Fruit fly (Drosophila melanogaster) whole organism, embryonic: ENCODE measurements around the gene CG6236.

Experiments used
- Atf-2 ChIP-seq: fragments of 200-800 bp; sonication (Bioruptor generic); optimal IDR thresholded peaks from 2 replicates; lab custom pipeline; 2016; ENCODE audit warnings: missing biosample characterization, missing genetic modification characterization
- Blimp-1 ChIP-seq: fragments of 200-800 bp; sonication (Bioruptor generic); optimal IDR thresholded peaks from 3 replicates; lab custom pipeline; 2018; ENCODE audit warnings: missing biosample characterization, missing genetic modification characterization, mild to moderate bottlenecking, moderate library complexity, missing genetic modification reagents
- BtbVII ChIP-seq: fragments of 200-800 bp; sonication (Bioruptor generic); optimal IDR thresholded peaks from 3 replicates; lab custom pipeline; 2017; ENCODE audit warnings: missing biosample characterization, mild to moderate bottlenecking, missing genetic modification characterization
- CG11398 ChIP-seq: fragments of 200-800 bp; sonication (Bioruptor generic); optimal IDR thresholded peaks from 2 replicates; lab custom pipeline; 2016; ENCODE audit warnings: missing biosample characterization, missing genetic modification characterization
- CG11723 ChIP-seq: fragments of 200-800 bp; sonication (Bioruptor generic); optimal IDR thresholded peaks from 2 replicates; lab custom pipeline; 2017; ENCODE audit warnings: missing biosample characterization, mild to moderate bottlenecking, missing genetic modification characterization
- CG12155 ChIP-seq: fragments of 200-800 bp; sonication (Bioruptor generic); optimal IDR thresholded peaks from 3 replicates; lab custom pipeline; 2016; ENCODE audit warnings: missing biosample characterization, missing genetic modification characterization
- CG15696 ChIP-seq: fragments of 200-800 bp; sonication (Bioruptor generic); optimal IDR thresholded peaks from 2 replicates; lab custom pipeline; 2019; ENCODE audit warnings: missing biosample characterization, mild to moderate bottlenecking, missing genetic modification characterization, moderate library complexity
- CG16863 ChIP-seq: fragments of 200-800 bp; sonication (Bioruptor generic); optimal IDR thresholded peaks from 3 replicates; lab custom pipeline; 2016; ENCODE audit warnings: missing biosample characterization, missing genetic modification characterization
- CG30431 ChIP-seq: fragments of 200-800 bp; sonication (Bioruptor generic); optimal IDR thresholded peaks from 2 replicates; lab custom pipeline; 2017; ENCODE audit warnings: missing biosample characterization, missing genetic modification characterization
- CG34422 ChIP-seq: fragments of 200-800 bp; sonication (Bioruptor generic); IDR thresholded peaks from 3 replicates; pipeline ENCODE4 v1.3.6; 2022; ENCODE audit warnings: missing biosample characterization, missing genetic modification characterization
- CG5953 ChIP-seq: fragments of 200-800 bp; sonication (Bioruptor generic); IDR thresholded peaks from 2 replicates; pipeline ENCODE4 v1.3.6; 2022; ENCODE audit warnings: missing biosample characterization, missing genetic modification characterization
- CG7928 ChIP-seq: fragments of 200-800 bp; sonication (Bioruptor generic); optimal IDR thresholded peaks from 2 replicates; lab custom pipeline; 2017; ENCODE audit warnings: missing biosample characterization, mild to moderate bottlenecking, missing genetic modification characterization
- CG8281 ChIP-seq: fragments of 200-800 bp; sonication (Bioruptor generic); optimal IDR thresholded peaks from 2 replicates; lab custom pipeline; 2018; ENCODE audit warnings: missing biosample characterization, mild to moderate bottlenecking, missing genetic modification characterization, moderate library complexity
- Chrac-16 ChIP-seq: fragments of 200-800 bp; sonication (Bioruptor generic); optimal IDR thresholded peaks from 3 replicates; lab custom pipeline; 2016; ENCODE audit warnings: missing biosample characterization, missing genetic modification characterization
- CoRest ChIP-seq: fragments of 200-800 bp; sonication (Bioruptor generic); optimal IDR thresholded peaks from 3 replicates; lab custom pipeline; 2018; ENCODE audit warnings: missing biosample characterization, mild to moderate bottlenecking, missing genetic modification characterization, moderate library complexity
- Eip74EF ChIP-seq, 2 experiments: fragments of 200-800 bp in 1 of 2; fragments of >200 bp in 1 of 2; sonication (Bioruptor generic) in 1 of 2; optimal IDR thresholded peaks; 2 replicates each; lab custom pipeline; 2017 to 2019; ENCODE audit warnings: missing biosample characterization in 2 of 2, missing genetic modification characterization in 2 of 2, mild to moderate bottlenecking in 1 of 2, moderate library complexity in 1 of 2
- Fer3 ChIP-seq: fragments of 200-800 bp; sonication (Bioruptor generic); optimal IDR thresholded peaks from 2 replicates; lab custom pipeline; 2018; ENCODE audit warnings: missing biosample characterization, mild to moderate bottlenecking, missing genetic modification characterization, moderate library complexity
- HmgZ ChIP-seq: fragments of 200-800 bp; sonication (Bioruptor generic); optimal IDR thresholded peaks from 2 replicates; lab custom pipeline; 2018; ENCODE audit warnings: missing biosample characterization, mild to moderate bottlenecking, missing genetic modification characterization
- Hr78 ChIP-seq, 2 experiments: fragments of 200-800 bp in 1 of 2; fragments of >200 bp in 1 of 2; sonication (Bioruptor generic) in 1 of 2; optimal IDR thresholded peaks; 2 replicates each; lab custom pipeline; 2017 to 2019; ENCODE audit warnings: missing biosample characterization in 2 of 2, missing genetic modification characterization in 2 of 2, mild to moderate bottlenecking in 1 of 2, moderate library complexity in 1 of 2
- Mrtf ChIP-seq: fragments of 200-800 bp; sonication (Bioruptor generic); IDR thresholded peaks from 3 replicates; pipeline ENCODE4 v1.3.6; 2022; ENCODE audit warnings: missing biosample characterization, missing genetic modification characterization
- Ptx1 ChIP-seq: fragments of 200-800 bp; sonication (Bioruptor generic); IDR thresholded peaks from 2 replicates; pipeline ENCODE4 v1.3.6; 2022; ENCODE audit warnings: missing biosample characterization, missing genetic modification characterization
- Scr ChIP-seq: fragments of 200-800 bp; sonication (Bioruptor generic); IDR thresholded peaks from 2 replicates; pipeline ENCODE4 v1.3.6; 2022; ENCODE audit warnings: missing biosample characterization, missing genetic modification characterization; ENCODE audit not compliant: partially characterized antibody
- Sox100B ChIP-seq: fragments of 200-800 bp; sonication (Bioruptor generic); optimal IDR thresholded peaks from 3 replicates; lab custom pipeline; 2018; ENCODE audit warnings: missing biosample characterization, mild to moderate bottlenecking, missing genetic modification characterization
- corto ChIP-seq: fragments of 200-800 bp; sonication (Bioruptor generic); optimal IDR thresholded peaks from 2 replicates; lab custom pipeline; 2016; ENCODE audit warnings: missing biosample characterization, mild to moderate bottlenecking, missing genetic modification characterization, moderate library complexity
- crol ChIP-seq: fragments of 200-800 bp; sonication (Bioruptor generic); IDR thresholded peaks from 2 replicates; pipeline ENCODE4 v1.3.6; 2022; ENCODE audit warnings: missing biosample characterization, missing genetic modification characterization
- crp ChIP-seq, 2 experiments: fragments of 200-800 bp; sonication (Bioruptor generic); optimal IDR thresholded peaks; 2 replicates in 1 of 2; 3 replicates in 1 of 2; lab custom pipeline; 2017; ENCODE audit warnings: missing biosample characterization in 2 of 2, missing genetic modification characterization in 2 of 2, mild to moderate bottlenecking in 1 of 2, moderate library complexity in 1 of 2
- danr ChIP-seq: fragments of 200-800 bp; sonication (Bioruptor generic); IDR thresholded peaks from 2 replicates; pipeline ENCODE4 v1.3.6; 2022; ENCODE audit warnings: missing biosample characterization, missing genetic modification characterization
- en ChIP-seq: fragments of 200-800 bp; sonication (Bioruptor generic); optimal IDR thresholded peaks from 2 replicates; lab custom pipeline; 2016; ENCODE audit warnings: missing biosample characterization, missing genetic modification characterization
- ewg ChIP-seq: fragments of 200-800 bp; sonication (Bioruptor generic); optimal IDR thresholded peaks from 3 replicates; lab custom pipeline; 2017; ENCODE audit warnings: mild to moderate bottlenecking, missing biosample characterization, missing genetic modification reagents, missing genetic modification characterization
- fd64A ChIP-seq: fragments of 200-800 bp; sonication (Bioruptor generic); optimal IDR thresholded peaks from 3 replicates; lab custom pipeline; 2018; ENCODE audit warnings: missing biosample characterization, mild to moderate bottlenecking, missing genetic modification characterization
- gem ChIP-seq: fragments of 200-800 bp; sonication (Bioruptor generic); optimal IDR thresholded peaks from 2 replicates; lab custom pipeline; 2019; ENCODE audit warnings: missing biosample characterization, mild to moderate bottlenecking, missing genetic modification characterization, moderate library complexity
- gt ChIP-seq: fragments of 200-800 bp; sonication (Bioruptor generic); IDR thresholded peaks from 2 replicates; pipeline ENCODE4 v1.3.6; 2022; ENCODE audit warnings: missing biosample characterization, missing genetic modification characterization
- hth ChIP-seq: fragments of >200 bp; optimal IDR thresholded peaks from 2 replicates; lab custom pipeline; 2017; ENCODE audit warnings: inconsistent platforms
- jing ChIP-seq: fragments of 200-800 bp; sonication (Bioruptor generic); optimal IDR thresholded peaks from 2 replicates; lab custom pipeline; 2018; ENCODE audit warnings: missing biosample characterization, mild to moderate bottlenecking, missing genetic modification characterization
- kah ChIP-seq: fragments of 200-800 bp; sonication (Bioruptor generic); optimal IDR thresholded peaks from 2 replicates; lab custom pipeline; 2018; ENCODE audit warnings: missing biosample characterization, mild to moderate bottlenecking, missing genetic modification characterization
- lilli ChIP-seq: fragments of 200-800 bp; sonication (Bioruptor generic); optimal IDR thresholded peaks from 3 replicates; lab custom pipeline; 2016; ENCODE audit warnings: missing biosample characterization, missing genetic modification characterization
- mirr ChIP-seq: fragments of 200-800 bp; sonication (Bioruptor generic); optimal IDR thresholded peaks from 3 replicates; lab custom pipeline; 2018; ENCODE audit warnings: missing biosample characterization, mild to moderate bottlenecking, missing genetic modification characterization
- oc ChIP-seq: fragments of 200-800 bp; sonication (Bioruptor generic); optimal IDR thresholded peaks from 2 replicates; lab custom pipeline; 2018; ENCODE audit warnings: missing biosample characterization, mild to moderate bottlenecking, missing genetic modification characterization, moderate library complexity
- otp ChIP-seq: fragments of 200-800 bp; sonication (Bioruptor generic); IDR thresholded peaks from 3 replicates; pipeline ENCODE4, ENCODE4 v1.3.6; 2022; ENCODE audit warnings: missing biosample characterization, missing genetic modification characterization
- pfk ChIP-seq: fragments of 200-800 bp; sonication (Bioruptor generic); optimal IDR thresholded peaks from 2 replicates; lab custom pipeline; 2018; ENCODE audit warnings: missing biosample characterization, mild to moderate bottlenecking, missing genetic modification characterization, moderate library complexity
- rib ChIP-seq: fragments of 200-800 bp; sonication (Bioruptor generic); IDR thresholded peaks from 2 replicates; pipeline ENCODE4 v1.3.6; 2022; ENCODE audit warnings: missing biosample characterization, missing genetic modification characterization
- row ChIP-seq: fragments of 200-800 bp; sonication (Bioruptor generic); IDR thresholded peaks from 3 replicates; pipeline ENCODE4 v1.3.6; 2022; ENCODE audit warnings: missing biosample characterization, missing genetic modification characterization
- seq ChIP-seq: fragments of 200-800 bp; sonication (Bioruptor generic); IDR thresholded peaks from 2 replicates; pipeline ENCODE4 v1.3.6; 2022; ENCODE audit warnings: missing biosample characterization, missing genetic modification characterization
- slou ChIP-seq: fragments of 200-800 bp; sonication (Bioruptor generic); optimal IDR thresholded peaks from 3 replicates; lab custom pipeline; 2016; ENCODE audit warnings: missing biosample characterization, missing genetic modification characterization
- sr ChIP-seq: fragments of 200-800 bp; sonication (Bioruptor generic); IDR thresholded peaks from 3 replicates; pipeline ENCODE4 v1.3.6; 2022; ENCODE audit warnings: missing biosample characterization, missing genetic modification characterization
- sug ChIP-seq: fragments of 200-800 bp; optimal IDR thresholded peaks from 2 replicates; lab custom pipeline; 2019; ENCODE audit warnings: missing biosample characterization, mild to moderate bottlenecking, missing genetic modification characterization, moderate library complexity
- wdn ChIP-seq: fragments of 200-800 bp; sonication (Bioruptor generic); IDR thresholded peaks from 2 replicates; pipeline ENCODE4 v1.3.6; 2022; ENCODE audit warnings: missing biosample characterization, missing genetic modification characterization
- wor ChIP-seq: fragments of 200-800 bp; sonication (Bioruptor generic); IDR thresholded peaks from 2 replicates; pipeline ENCODE4 v1.3.6; 2022; ENCODE audit warnings: missing biosample characterization, missing genetic modification characterization

Gene CG6236

dm6 chr3R:15292241-15293004 is 35.6 kb downstream of the CG6236 start (continued):
- TF ChIP-seq Chrac-16 (GFP tag; lab: Kevin White, UChicago) (no peak), CG12155 (GFP tag; lab: Kevin White, UChicago) (peak; percentile 31), CoRest (tag; lab: Kevin White, UChicago) (peak; percentile 35), CG8281 (peak; percentile 41), mirr (GFP tag; lab: Kevin White, UChicago) (peak; percentile 58), CG11398 (GFP tag; lab: Kevin White, UChicago) (no peak), crp (GFP tag; optimal IDR thresholded peaks at IDR 0.05; lab: Kevin White, UChicago) (no peak), sug (tag; lab: Kevin White, UChicago) (peak; percentile 48), lilli (GFP tag; lab: Kevin White, UChicago) (peak; percentile 62), oc (tag; lab: Kevin White, UChicago) (peak; percentile 77), gem (tag; lab: Kevin White, UChicago) (peak; percentile 43)

dm6 chr3R:15291551-15292223 is 36.4 kb downstream of the CG6236 start:
- TF ChIP-seq kah (GFP tag; lab: Kevin White, UChicago) (no peak), CG16863 (GFP tag; lab: Kevin White, UChicago) (no peak), corto (GFP tag; lab: Kevin White, UChicago) (no peak), Fer3 (tag; lab: Kevin White, UChicago) (no peak), pfk (GFP tag; lab: Kevin White, UChicago) (no peak), Mrtf (GFP tag; lab: Robert Waterston, UW) (no peak), jing (GFP tag; lab: Kevin White, UChicago) (no peak), Atf-2 (GFP tag; lab: Kevin White, UChicago) (no peak), Scr (GFP tag; lab: Robert Waterston, UW) (no peak), CG5953 (no peak), gt (GFP tag; lab: Robert Waterston, UW) (no peak), danr (GFP tag; lab: Robert Waterston, UW) (no peak), hth (no peak), Ptx1 (GFP tag; lab: Robert Waterston, UW) (no peak), wdn (GFP tag; lab: Robert Waterston, UW) (no peak), wor (GFP tag; lab: Robert Waterston, UW) (no peak), sr (GFP tag; lab: Robert Waterston, UW) (no peak), CG11723 (GFP tag; lab: Kevin White, UChicago) (no peak), seq (GFP tag; lab: Robert Waterston, UW) (no peak), CG34422 (no peak), en (GFP tag; lab: Kevin White, UChicago) (no peak), HmgZ (tag; lab: Kevin White, UChicago) (peak; percentile 59), CG7928 (GFP tag; lab: Kevin White, UChicago) (no peak), otp (no peak), slou (GFP tag; lab: Kevin White, UChicago) (no peak), row (GFP tag; lab: Robert Waterston, UW) (no peak), Hr78 (GFP tag; optimal IDR thresholded peaks at IDR 0.05; lab: Kevin White, UChicago) (no peak), Blimp-1 (GFP tag; lab: Kevin White, UChicago) (no peak), CG15696 (no peak), ewg (GFP tag; lab: Kevin White, UChicago) (no peak), fd64A (GFP tag; lab: Kevin White, UChicago) (no peak), CG30431 (GFP tag; lab: Kevin White, UChicago) (no peak), crol (no peak), BtbVII (no peak), Eip74EF (GFP tag; optimal IDR thresholded peaks at IDR 0.05; lab: Kevin White, UChicago) (no peak), Sox100B (GFP tag; lab: Kevin White, UChicago) (no peak), rib (GFP tag; lab: Robert Waterston, UW) (no peak)
